Fruit fly (Drosophila melanogaster): Measurements from ENCODE around the gene CG31360.
A peak's percentile ranks its signal among the peaks of the same experiment; 100 is the strongest.

dm6 chr3R:17718760-17719625 lies 34.1 kb downstream of the CG31360 start, which contains the start of gene Pxt:
- TF ChIP-seq CG13204 (GFP tag; optimal IDR thresholded peaks at IDR 0.05): no peak
- peak; percentile 17 for TF ChIP-seq Pif1B (GFP tag; optimal IDR thresholded peaks at IDR 0.05)
- no peak for TF ChIP-seq fd96Ca (GFP tag; IDR thresholded peaks at IDR 0.05)
- no peak for TF ChIP-seq CG10348 (GFP tag; IDR thresholded peaks at IDR 0.05)
- TF ChIP-seq D1 (tag; optimal IDR thresholded peaks at IDR 0.05): peak; percentile 60
- no peak for TF ChIP-seq Snoo (tag; optimal IDR thresholded peaks at IDR 0.05)
- TF ChIP-seq Pif1A (GFP tag; optimal IDR thresholded peaks at IDR 0.05): no peak
- TF ChIP-seq CG8301 (tag; optimal IDR thresholded peaks at IDR 0.05): no peak
